Worm (Caenorhabditis elegans) whole organism, early embryonic: Measurements from ENCODE around the gene otpl-6.

Source experiments
- B0310.2 ChIP-seq: sonication (generic microtip); optimal IDR thresholded peaks from 2 replicates; lab custom pipeline; 2016; ENCODE audit warnings: mild to moderate bottlenecking, missing genetic modification characterization, missing compliant biosample characterization
- F13C5.2 ChIP-seq: sonication (generic microtip); optimal IDR thresholded peaks from 2 replicates; lab custom pipeline; 2017; ENCODE audit warnings: mild to moderate bottlenecking, missing genetic modification characterization, inconsistent platforms, missing compliant biosample characterization
- aly-1 ChIP-seq: sonication (generic microtip); optimal IDR thresholded peaks from 2 replicates; lab custom pipeline; 2016; ENCODE audit warnings: missing genetic modification characterization, missing compliant biosample characterization
- ama-1 ChIP-seq: fragments of 150-350 bp; optimal IDR thresholded peaks from 2 replicates; lab custom pipeline; 2014
- ceh-13 ChIP-seq: fragments of 200-800 bp; sonication (Bioruptor generic); optimal IDR thresholded peaks from 2 replicates; lab custom pipeline; 2018; ENCODE audit warnings: mild to moderate bottlenecking, missing genetic modification characterization, missing compliant biosample characterization
- ceh-36 ChIP-seq: sonication (generic microtip); optimal IDR thresholded peaks from 2 replicates; lab custom pipeline; 2016; ENCODE audit warnings: missing genetic modification characterization, inconsistent platforms, missing compliant biosample characterization
- ets-7 ChIP-seq: sonication (generic microtip); optimal IDR thresholded peaks from 2 replicates; lab custom pipeline; 2016; ENCODE audit warnings: missing genotype, missing genetic modification characterization, missing compliant biosample characterization
- flt-1 ChIP-seq: fragments of 200-800 bp; sonication (Bioruptor generic); IDR thresholded peaks from 2 replicates; pipeline ENCODE4 v1.3.6; 2022; ENCODE audit warnings: missing genetic modification characterization, missing compliant biosample characterization
- hmbx-1 ChIP-seq: sonication (generic microtip); optimal IDR thresholded peaks from 2 replicates; lab custom pipeline; 2016; ENCODE audit warnings: mild to moderate bottlenecking, missing genetic modification characterization, missing compliant biosample characterization
- hmg-4 ChIP-seq: fragments of 200-800 bp; sonication (Bioruptor generic); optimal IDR thresholded peaks from 2 replicates; lab custom pipeline; 2018; ENCODE audit warnings: mild to moderate bottlenecking, missing genetic modification characterization, missing compliant biosample characterization
- hnd-1 ChIP-seq: sonication (generic microtip); optimal IDR thresholded peaks from 2 replicates; lab custom pipeline; 2016; ENCODE audit warnings: missing genetic modification characterization, missing compliant biosample characterization
- pes-1 ChIP-seq: fragments of 200-800 bp; sonication (Bioruptor generic); IDR thresholded peaks from 2 replicates; pipeline ENCODE4 v1.3.6; 2022; ENCODE audit warnings: missing genetic modification reagents, missing genetic modification characterization, missing compliant biosample characterization
- scrt-1 ChIP-seq: fragments of 200-800 bp; sonication (Bioruptor generic); IDR thresholded peaks from 2 replicates; pipeline ENCODE4 v1.3.6; 2022; ENCODE audit warnings: missing genetic modification characterization, missing compliant biosample characterization
- sea-1 ChIP-seq: fragments of 200-800 bp; sonication (Bioruptor generic); conservative IDR thresholded peaks from 2 replicates; pipeline ENCODE4 v1.3.6; 2022; ENCODE audit warnings: missing genetic modification characterization, missing compliant biosample characterization
- tbx-11 ChIP-seq: fragments of 200-800 bp; sonication (Bioruptor generic); IDR thresholded peaks from 2 replicates; pipeline ENCODE4 v1.3.6; 2022; ENCODE audit warnings: missing genetic modification characterization, missing compliant biosample characterization
- tbx-37 ChIP-seq: fragments of 200-800 bp; sonication (Bioruptor generic); conservative IDR thresholded peaks from 2 replicates; pipeline ENCODE4 v1.3.6; 2022; ENCODE audit warnings: missing genetic modification reagents, missing genetic modification characterization, missing compliant biosample characterization
- tra-4 ChIP-seq: sonication (generic microtip); optimal IDR thresholded peaks from 2 replicates; lab custom pipeline; 2017; ENCODE audit warnings: missing genetic modification characterization, missing compliant biosample characterization

Gene otpl-6

DNA sequence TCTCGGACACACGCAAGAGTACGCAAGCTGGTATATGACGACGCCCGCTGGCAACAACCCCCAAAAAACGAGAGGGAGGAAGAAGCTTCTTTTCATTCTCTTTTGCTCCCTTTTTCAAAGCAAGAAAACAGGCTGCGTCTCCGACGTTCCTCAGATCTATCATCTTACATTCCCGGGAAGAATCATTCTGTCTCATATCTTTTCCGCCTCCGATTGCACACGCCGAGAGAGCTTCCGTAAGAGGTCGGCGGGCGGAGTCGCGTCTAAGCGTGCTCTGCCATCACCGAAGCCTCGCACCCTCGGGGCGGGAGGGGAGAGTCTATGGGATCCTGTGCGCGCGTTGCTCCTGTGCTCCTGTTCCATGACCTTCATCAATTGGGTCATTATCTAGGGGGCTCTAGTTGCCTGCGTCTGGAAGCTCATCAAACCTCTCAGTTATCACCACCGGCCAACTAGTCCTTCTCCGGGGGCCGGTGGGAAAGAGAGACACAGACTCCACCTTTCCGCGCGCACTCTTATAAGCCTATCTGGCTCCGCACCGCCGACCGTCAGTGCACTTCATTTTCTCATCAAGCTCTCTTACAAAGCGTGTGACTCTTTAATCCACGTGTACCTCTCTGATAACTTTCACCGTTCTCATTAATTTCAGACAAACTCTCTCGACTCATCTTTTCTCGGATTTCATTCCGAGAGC is 19.8 kb downstream of the otpl-6 start, which contains the start of the genes slc-17.8 and asns-1:
Gene slc-17.8, minus strand, starts transcription at position 51 of the 694 bp plus-strand sequence.
Gene asns-1, plus strand, starts transcription at position 644 of the 694 bp plus-strand sequence.
- no peak for TF ChIP-seq sea-1 (GFP tag; lab: Robert Waterston, UW)
- no peak for TF ChIP-seq tbx-11 (GFP tag; lab: Robert Waterston, UW)
- TF ChIP-seq ceh-36 (tag; lab: Kevin White, UChicago), result no peak
- TF ChIP-seq ama-1 (lab: Kevin White, UChicago), result no peak
- TF ChIP-seq ceh-13 (GFP tag; lab: Kevin White, UChicago), result no peak
- no peak for TF ChIP-seq ets-7
- TF ChIP-seq tra-4 (tag; lab: Kevin White, UChicago), result no peak
- TF ChIP-seq scrt-1 (GFP tag; lab: Robert Waterston, UW), result no peak
- TF ChIP-seq pes-1 (GFP tag; lab: Robert Waterston, UW), result no peak
- no peak for TF ChIP-seq hmbx-1
- no peak for TF ChIP-seq hmg-4 (GFP tag; lab: Kevin White, UChicago)
- TF ChIP-seq F13C5.2 (tag; lab: Kevin White, UChicago), result no peak
- TF ChIP-seq flt-1, result no peak
- TF ChIP-seq aly-1, result no peak
- no peak for TF ChIP-seq hnd-1 (tag; lab: Kevin White, UChicago)
- TF ChIP-seq B0310.2, result no peak
- no peak for TF ChIP-seq tbx-37

DNA sequence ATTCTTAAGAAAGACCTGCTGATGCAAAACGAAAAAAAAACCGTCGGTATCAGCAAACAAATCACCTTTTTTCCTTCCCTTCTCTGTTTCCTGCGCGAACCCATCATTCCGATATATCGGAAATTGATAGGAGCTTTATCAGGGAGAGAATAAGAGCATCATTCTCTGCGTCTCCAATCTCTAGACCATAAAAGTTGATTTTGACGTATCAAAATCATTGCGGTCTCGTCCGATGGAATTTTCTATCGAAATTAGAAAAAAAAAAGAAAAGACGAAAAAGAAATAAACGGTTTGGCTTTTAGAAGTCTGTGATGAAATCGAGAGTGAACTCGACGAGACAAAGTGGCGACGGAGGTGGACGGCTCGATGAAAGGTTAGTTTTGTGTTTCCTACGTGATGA is 23.1 kb downstream of the otpl-6 start, which contains the start of gene stdh-4:
Gene stdh-4, plus strand, starts transcription at position 301 of the 400 bp plus-strand sequence.
- TF ChIP-seq hmbx-1 (no peak), sea-1 (GFP tag; lab: Robert Waterston, UW) (no peak), scrt-1 (GFP tag; lab: Robert Waterston, UW) (no peak), tbx-11 (GFP tag; lab: Robert Waterston, UW) (no peak), pes-1 (GFP tag; lab: Robert Waterston, UW) (no peak), ama-1 (lab: Kevin White, UChicago) (no peak), hnd-1 (tag; lab: Kevin White, UChicago) (no peak), ceh-13 (GFP tag; lab: Kevin White, UChicago) (no peak), tra-4 (tag; lab: Kevin White, UChicago) (no peak), flt-1 (no peak), B0310.2 (no peak), hmg-4 (GFP tag; lab: Kevin White, UChicago) (no peak), F13C5.2 (tag; lab: Kevin White, UChicago) (no peak), tbx-37 (no peak), ceh-36 (tag; lab: Kevin White, UChicago) (no peak), ets-7 (no peak), aly-1 (no peak)

DNA sequence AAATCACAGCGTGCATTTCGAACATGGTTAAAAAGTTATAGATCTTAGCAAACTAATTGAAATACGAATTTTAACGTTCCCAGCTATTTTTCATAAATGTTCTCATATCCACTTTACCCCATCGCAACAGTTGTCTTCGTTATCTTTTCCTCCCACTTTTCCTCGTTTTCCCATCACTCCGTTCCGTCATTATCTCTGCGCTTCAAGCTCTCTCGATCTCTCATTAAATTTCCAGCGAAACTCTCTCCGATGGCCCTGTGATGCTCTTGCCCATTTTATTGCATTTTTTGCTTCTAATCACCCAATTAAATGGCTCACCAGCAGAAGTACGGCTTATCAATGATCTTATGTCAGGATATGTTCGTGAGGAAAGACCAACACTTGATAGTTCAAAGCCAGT is 26.6 kb downstream of the otpl-6 start, which contains the start of gene acr-15:
Gene acr-15, plus strand, starts transcription at position 236 of the 400 bp plus-strand sequence.
- TF ChIP-seq ceh-13 (GFP tag; lab: Kevin White, UChicago) (no peak), ceh-36 (tag; lab: Kevin White, UChicago) (no peak), ama-1 (lab: Kevin White, UChicago) (no peak), F13C5.2 (tag; lab: Kevin White, UChicago) (no peak), hmg-4 (GFP tag; lab: Kevin White, UChicago) (no peak), sea-1 (GFP tag; lab: Robert Waterston, UW) (no peak), B0310.2 (no peak), tbx-37 (no peak), pes-1 (GFP tag; lab: Robert Waterston, UW) (no peak), tra-4 (tag; lab: Kevin White, UChicago) (no peak)

DNA sequence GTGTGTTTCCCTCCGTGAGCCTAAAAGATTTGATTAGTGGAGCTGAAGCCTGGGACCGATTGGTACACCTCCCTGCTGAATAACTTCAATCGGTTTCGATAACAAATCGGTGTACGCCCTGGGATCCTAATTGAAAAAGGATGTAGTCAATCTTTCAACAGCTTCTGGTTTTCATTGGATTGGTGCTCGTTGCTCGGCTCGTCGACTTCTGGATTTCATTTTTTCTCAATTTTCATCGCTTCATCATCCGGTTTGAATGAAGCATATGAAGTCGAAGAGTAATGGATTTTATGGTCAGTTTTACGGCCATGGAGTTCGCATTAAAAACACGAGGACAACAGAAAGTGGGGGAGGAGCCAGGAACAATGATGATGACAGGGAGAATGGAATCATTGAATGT is 30.1 kb downstream of the otpl-6 start:
- TF ChIP-seq tra-4 (tag; lab: Kevin White, UChicago), result no peak

DNA sequence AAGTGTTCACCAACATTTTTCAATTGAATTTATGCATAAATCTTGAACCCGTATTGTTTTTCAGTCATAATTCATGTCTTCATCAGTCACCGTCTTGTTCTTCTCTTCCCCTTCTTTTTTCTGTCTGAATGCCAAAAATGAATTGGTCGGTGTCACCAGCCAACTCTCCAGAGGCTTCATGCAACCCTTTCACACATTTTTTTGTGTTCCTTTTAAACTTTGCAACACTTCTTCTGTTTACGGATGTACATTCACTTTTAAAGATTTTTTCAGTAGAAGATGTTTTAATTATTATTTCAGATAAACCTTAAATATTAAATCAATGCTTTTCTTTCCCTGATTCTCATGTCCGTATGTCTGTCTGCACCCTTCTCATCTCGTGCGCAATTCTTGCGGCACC is 35.0 kb downstream of the otpl-6 start, which contains the start of gene acr-16:
Gene acr-16, plus strand, starts transcription at position 301 of the 400 bp plus-strand sequence.
- no peak for TF ChIP-seq ceh-13 (GFP tag; lab: Kevin White, UChicago)
- TF ChIP-seq tbx-11 (GFP tag; lab: Robert Waterston, UW), result no peak
- TF ChIP-seq tbx-37, result no peak
- TF ChIP-seq scrt-1 (GFP tag; lab: Robert Waterston, UW), result no peak
- TF ChIP-seq hmbx-1, result no peak
- no peak for TF ChIP-seq sea-1 (GFP tag; lab: Robert Waterston, UW)
- no peak for TF ChIP-seq flt-1
- no peak for TF ChIP-seq F13C5.2 (tag; lab: Kevin White, UChicago)
- TF ChIP-seq hmg-4 (GFP tag; lab: Kevin White, UChicago), result no peak
- TF ChIP-seq ceh-36 (tag; lab: Kevin White, UChicago), result no peak
- TF ChIP-seq aly-1, result no peak
- TF ChIP-seq hnd-1 (tag; lab: Kevin White, UChicago), result no peak
- no peak for TF ChIP-seq B0310.2
- no peak for TF ChIP-seq pes-1 (GFP tag; lab: Robert Waterston, UW)
- no peak for TF ChIP-seq ama-1 (lab: Kevin White, UChicago)
- TF ChIP-seq tra-4 (tag; lab: Kevin White, UChicago), result no peak
- TF ChIP-seq ets-7, result no peak

DNA sequence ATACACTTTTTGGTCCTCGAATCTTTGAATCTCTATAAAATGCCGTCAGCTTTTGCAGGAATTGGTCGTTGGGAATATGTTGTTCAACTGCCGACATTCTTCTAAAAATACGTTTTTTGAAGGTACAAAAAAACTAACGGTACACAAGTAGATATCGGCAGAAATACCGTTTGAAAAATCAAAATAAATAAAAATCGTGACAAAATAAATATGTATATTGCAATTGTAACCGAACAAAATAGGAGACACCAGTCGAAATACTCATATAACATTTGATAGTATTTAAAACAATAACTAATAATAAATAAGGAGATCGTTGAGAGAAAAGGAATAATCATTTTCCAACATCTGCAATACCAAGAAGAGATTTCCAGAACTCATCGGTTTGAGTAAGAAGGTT is 39.2 kb downstream of the otpl-6 start, which contains the start of gene F25G6.8:
Gene F25G6.8, minus strand, starts transcription at position 101 of the 400 bp plus-strand sequence.
- TF ChIP-seq sea-1 (GFP tag; lab: Robert Waterston, UW), result no peak
- TF ChIP-seq tbx-37, result no peak
- no peak for TF ChIP-seq hmbx-1
- TF ChIP-seq aly-1, result no peak
- TF ChIP-seq B0310.2, result no peak
- TF ChIP-seq hmg-4 (GFP tag; lab: Kevin White, UChicago), result no peak
- TF ChIP-seq tra-4 (tag; lab: Kevin White, UChicago), result no peak
- no peak for TF ChIP-seq scrt-1 (GFP tag; lab: Robert Waterston, UW)
- TF ChIP-seq ets-7, result no peak
- TF ChIP-seq pes-1 (GFP tag; lab: Robert Waterston, UW), result no peak
- TF ChIP-seq ceh-36 (tag; lab: Kevin White, UChicago), result no peak
- no peak for TF ChIP-seq ama-1 (lab: Kevin White, UChicago)
- TF ChIP-seq F13C5.2 (tag; lab: Kevin White, UChicago), result no peak
- no peak for TF ChIP-seq ceh-13 (GFP tag; lab: Kevin White, UChicago)

DNA sequence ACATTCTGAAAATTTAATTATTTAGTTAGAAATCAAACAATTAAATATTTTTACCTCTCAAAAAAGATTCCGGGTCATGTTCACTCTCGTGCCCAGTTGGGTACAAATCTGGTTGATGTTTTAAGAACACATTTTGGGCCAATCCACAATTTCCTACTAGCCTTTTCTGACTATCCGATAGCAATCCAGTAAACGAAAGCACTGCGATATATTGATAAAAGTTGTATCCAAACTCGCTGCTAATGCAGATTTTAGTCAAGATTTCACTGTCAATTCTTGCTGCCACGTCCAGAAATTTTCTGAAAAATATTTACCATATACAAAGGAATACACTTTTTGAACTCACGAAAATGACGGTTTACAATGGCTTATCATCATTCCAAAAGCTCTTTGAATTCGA is 43.3 kb downstream of the otpl-6 start:
- TF ChIP-seq pes-1 (GFP tag; lab: Robert Waterston, UW), result no peak
- TF ChIP-seq hnd-1 (tag; lab: Kevin White, UChicago), result no peak
- TF ChIP-seq aly-1, result no peak
- TF ChIP-seq ama-1 (lab: Kevin White, UChicago), result no peak
- no peak for TF ChIP-seq scrt-1 (GFP tag; lab: Robert Waterston, UW)
- no peak for TF ChIP-seq sea-1 (GFP tag; lab: Robert Waterston, UW)
- no peak for TF ChIP-seq ceh-13 (GFP tag; lab: Kevin White, UChicago)
- no peak for TF ChIP-seq tbx-11 (GFP tag; lab: Robert Waterston, UW)
- TF ChIP-seq hmbx-1, result no peak
- no peak for TF ChIP-seq hmg-4 (GFP tag; lab: Kevin White, UChicago)
- TF ChIP-seq flt-1, result no peak
